Worm (Caenorhabditis elegans): ENCODE measurements around the gene skr-16.

ce11 chrIV:7178942-7179341 is 10.4 kb downstream of the skr-16 start, which contains the start of gene C42D4.3:
- TF ChIP-seq pha-4 (tag; optimal IDR thresholded peaks at IDR 0.05) (no peak), madf-6 (GFP tag; IDR thresholded peaks at IDR 0.05) (no peak), K12H6.12 (tag; optimal IDR thresholded peaks at IDR 0.05) (no peak), hrde-1 (tag; optimal IDR thresholded peaks at IDR 0.05; ENCODE audit: borderline replicate concordance) (no peak), Y53G8AR.9 (GFP tag; conservative IDR thresholded peaks at IDR 0.05) (no peak), ets-4 (GFP tag; optimal IDR thresholded peaks at IDR 0.05) (no peak), bed-2 (GFP tag; IDR thresholded peaks at IDR 0.05) (no peak), atf-7 (tag; optimal IDR thresholded peaks at IDR 0.05) (no peak), F57C9.4 (tag; optimal IDR thresholded peaks at IDR 0.05) (no peak), efl-1 (GFP tag; optimal IDR thresholded peaks at IDR 0.05) (no peak), let-526 (GFP tag; IDR thresholded peaks at IDR 0.05) (no peak), unc-62 (GFP tag; optimal IDR thresholded peaks at IDR 0.05) (no peak)

All from whole organism, young adult.